Fruit fly (Drosophila melanogaster) whole organism, pupa: Measurements from ENCODE around the gene CG33061.

Experiments
- CG10348 ChIP-seq: fragments of 200-800 bp; sonication (Bioruptor generic); IDR thresholded peaks from 2 replicates; pipeline ENCODE4 v1.3.6; 2022; ENCODE audit warnings: missing biosample characterization, missing genetic modification characterization
- CG12605 ChIP-seq: fragments of 200-800 bp; sonication (Bioruptor generic); IDR thresholded peaks from 2 replicates; pipeline ENCODE4 v1.3.6; 2022; ENCODE audit warnings: missing biosample characterization, missing genetic modification characterization
- CG13204 ChIP-seq: fragments of 200-800 bp; sonication (Bioruptor generic); optimal IDR thresholded peaks from 2 replicates; lab custom pipeline; 2018; ENCODE audit warnings: missing biosample characterization, mild to moderate bottlenecking, missing genetic modification characterization, moderate library complexity
- CG14655 ChIP-seq: fragments of 200-800 bp; sonication (Bioruptor generic); optimal IDR thresholded peaks from 3 replicates; lab custom pipeline; 2017; ENCODE audit warnings: mild to moderate bottlenecking, missing biosample characterization, missing genetic modification reagents, missing genetic modification characterization
- CG15710 ChIP-seq: fragments of 200-800 bp; sonication (Bioruptor generic); optimal IDR thresholded peaks from 2 replicates; lab custom pipeline; 2018; ENCODE audit warnings: missing biosample characterization, mild to moderate bottlenecking, missing genetic modification characterization, moderate library complexity
- CG17806 ChIP-seq: fragments of 200-800 bp; sonication (Bioruptor generic); optimal IDR thresholded peaks from 2 replicates; lab custom pipeline; 2018; ENCODE audit warnings: missing biosample characterization, mild to moderate bottlenecking, missing genetic modification characterization, moderate library complexity
- CG32121 ChIP-seq: fragments of 200-800 bp; sonication (Bioruptor generic); IDR thresholded peaks from 2 replicates; pipeline ENCODE4 v1.3.6; 2022; ENCODE audit warnings: missing biosample characterization, missing genetic modification characterization
- CG34367 ChIP-seq: fragments of 200-800 bp; sonication (Bioruptor generic); optimal IDR thresholded peaks from 2 replicates; lab custom pipeline; 2018; ENCODE audit warnings: missing biosample characterization, mild to moderate bottlenecking, missing genetic modification characterization
- CG4496 ChIP-seq: fragments of 200-800 bp; sonication (Bioruptor generic); IDR thresholded peaks from 3 replicates; pipeline ENCODE4 v1.3.6; 2022; ENCODE audit warnings: missing biosample characterization, missing genetic modification characterization
- CG8159 ChIP-seq: fragments of 200-800 bp; sonication (Bioruptor generic); optimal IDR thresholded peaks from 3 replicates; lab custom pipeline; 2018; ENCODE audit warnings: missing biosample characterization, mild to moderate bottlenecking, missing genetic modification characterization, moderate library complexity
- CG8301 ChIP-seq: fragments of 200-800 bp; sonication (Bioruptor generic); optimal IDR thresholded peaks from 2 replicates; lab custom pipeline; 2018; ENCODE audit warnings: missing biosample characterization, mild to moderate bottlenecking, missing genetic modification characterization
- CG9948 ChIP-seq: fragments of 200-800 bp; sonication (Bioruptor generic); optimal IDR thresholded peaks from 2 replicates; lab custom pipeline; 2018; ENCODE audit warnings: missing biosample characterization, mild to moderate bottlenecking, missing genetic modification characterization, moderate library complexity
- D1 ChIP-seq: fragments of 200-800 bp; sonication (Bioruptor generic); optimal IDR thresholded peaks from 2 replicates; lab custom pipeline; 2018; ENCODE audit warnings: missing biosample characterization, mild to moderate bottlenecking, missing genetic modification characterization, moderate library complexity
- EcR ChIP-seq: fragments of 200-800 bp; sonication (Bioruptor generic); optimal IDR thresholded peaks from 3 replicates; lab custom pipeline; 2019; ENCODE audit warnings: missing biosample characterization, missing genetic modification characterization, mild to moderate bottlenecking, moderate library complexity, missing genetic modification reagents
- Ets98B ChIP-seq: fragments of 200-800 bp; sonication (Bioruptor generic); IDR thresholded peaks from 2 replicates; pipeline ENCODE4 v1.3.6; 2022; ENCODE audit warnings: missing biosample characterization, missing genetic modification characterization
- Pif1A ChIP-seq: fragments of 200-800 bp; sonication (Bioruptor generic); optimal IDR thresholded peaks from 3 replicates; lab custom pipeline; 2016; ENCODE audit warnings: missing biosample characterization, missing genetic modification characterization
- Pif1B ChIP-seq: fragments of 200-800 bp; sonication (Bioruptor generic); optimal IDR thresholded peaks from 3 replicates; lab custom pipeline; 2016; ENCODE audit warnings: missing biosample characterization, missing genetic modification characterization
- Snoo ChIP-seq: fragments of 200-800 bp; sonication (Bioruptor generic); optimal IDR thresholded peaks from 3 replicates; lab custom pipeline; 2017; ENCODE audit warnings: missing biosample characterization, mild to moderate bottlenecking, missing genetic modification characterization, inconsistent platforms
- fd96Ca ChIP-seq: fragments of 200-800 bp; sonication (Bioruptor generic); IDR thresholded peaks from 3 replicates; pipeline ENCODE4 v1.3.6; 2022; ENCODE audit warnings: missing biosample characterization, missing genetic modification characterization
- gl ChIP-seq: fragments of 200-800 bp; sonication (Bioruptor generic); optimal IDR thresholded peaks from 2 replicates; lab custom pipeline; 2018; ENCODE audit warnings: missing biosample characterization, mild to moderate bottlenecking, missing genetic modification characterization
- rn ChIP-seq: fragments of 200-800 bp; sonication (Bioruptor generic); IDR thresholded peaks from 2 replicates; pipeline ENCODE4 v1.3.6; 2022; ENCODE audit warnings: missing biosample characterization, missing genetic modification characterization

Gene CG33061

dm6 chr3L:16303078-16303477, 26.5 kb upstream of the CG33061 start, which contains the start of gene CG13044:
CG13044 (minus strand) TSS chr3L:16303178.
- TF ChIP-seq CG17806 (tag; lab: Kevin White, UChicago) (no peak), gl (tag; lab: Kevin White, UChicago) (no peak), CG14655 (GFP tag; lab: Kevin White, UChicago) (no peak), Pif1A (GFP tag; lab: Kevin White, UChicago) (no peak), CG8159 (tag; lab: Kevin White, UChicago) (no peak), fd96Ca (GFP tag; lab: Robert Waterston, UW) (no peak), CG15710 (tag; lab: Kevin White, UChicago) (no peak), D1 (tag; lab: Kevin White, UChicago) (no peak), CG32121 (GFP tag; lab: Robert Waterston, UW) (no peak), CG8301 (tag; lab: Kevin White, UChicago) (no peak), CG12605 (GFP tag; lab: Robert Waterston, UW) (no peak), CG10348 (no peak), rn (GFP tag; lab: Robert Waterston, UW) (no peak), CG9948 (no peak), CG4496 (GFP tag; lab: Robert Waterston, UW) (no peak), Ets98B (no peak), Snoo (no peak)

dm6 chr3L:16303982-16304381, 25.6 kb upstream of the CG33061 start, which contains the start of gene CG43249:
CG43249 (plus strand) TSS chr3L:16304282.
- TF ChIP-seq Pif1A (GFP tag; lab: Kevin White, UChicago) = no peak
- TF ChIP-seq, all 21 proteins: peak for 0

dm6 chr3L:16305820-16306650, 23.6 kb upstream of the CG33061 start, which contains the start of the genes CG13043 and CG13063:
CG13043 (minus strand) TSS chr3L:16305870.
CG13063 (plus strand) TSS chr3L:16306600.
- TF ChIP-seq Ets98B (no peak), CG14655 (GFP tag; lab: Kevin White, UChicago) (no peak), CG8301 (tag; lab: Kevin White, UChicago) (no peak), CG34367 (tag; lab: Kevin White, UChicago) (no peak), Snoo (no peak), CG4496 (GFP tag; lab: Robert Waterston, UW) (no peak), CG13204 (GFP tag; lab: Kevin White, UChicago) (no peak), CG15710 (tag; lab: Kevin White, UChicago) (no peak), fd96Ca (GFP tag; lab: Robert Waterston, UW) (no peak), CG9948 (no peak), CG17806 (tag; lab: Kevin White, UChicago) (no peak), CG10348 (no peak), EcR (GFP tag; lab: Kevin White, UChicago) (no peak), gl (tag; lab: Kevin White, UChicago) (no peak)

dm6 chr3L:16308380-16308779, 21.2 kb upstream of the CG33061 start, which contains the start of gene CG13042:
CG13042 (minus strand) TSS chr3L:16308480.
- TF ChIP-seq CG32121 (GFP tag; lab: Robert Waterston, UW) (no peak), Ets98B (no peak), CG4496 (GFP tag; lab: Robert Waterston, UW) (0 out of 3 replicates have a peak, but pooled peaks have one; percentile 37), CG12605 (GFP tag; lab: Robert Waterston, UW) (no peak), Pif1B (GFP tag; lab: Kevin White, UChicago) (no peak)

- TF ChIP-seq gl (tag; lab: Kevin White, UChicago) = no peak
- TF ChIP-seq CG9948 = no peak
- peak; percentile 86 for TF ChIP-seq CG4496 (GFP tag; lab: Robert Waterston, UW)
- TF ChIP-seq CG15710 (tag; lab: Kevin White, UChicago) = no peak
- no peak for TF ChIP-seq CG8159 (tag; lab: Kevin White, UChicago)
- TF ChIP-seq CG10348 = peak; percentile 51
- TF ChIP-seq CG8301 (tag; lab: Kevin White, UChicago) = peak; percentile 74
- no peak for TF ChIP-seq EcR (GFP tag; lab: Kevin White, UChicago)
- TF ChIP-seq CG32121 (GFP tag; lab: Robert Waterston, UW) = peak; percentile 48; the same call in 1 of the 2 replicates
- TF ChIP-seq CG17806 (tag; lab: Kevin White, UChicago) = peak; percentile 9
- TF ChIP-seq CG12605 (GFP tag; lab: Robert Waterston, UW) = no peak
- no peak for TF ChIP-seq CG13204 (GFP tag; lab: Kevin White, UChicago)
- TF ChIP-seq rn (GFP tag; lab: Robert Waterston, UW) = peak; percentile 42; the same call in 1 of the 2 replicates
- TF ChIP-seq Pif1B (GFP tag; lab: Kevin White, UChicago) = no peak
- peak; percentile 84 for TF ChIP-seq Ets98B
- TF ChIP-seq D1 (tag; lab: Kevin White, UChicago) = no peak
- TF ChIP-seq CG34367 (tag; lab: Kevin White, UChicago) = no peak
- TF ChIP-seq Snoo = no peak
- peak; percentile 89 for TF ChIP-seq fd96Ca (GFP tag; lab: Robert Waterston, UW)
- peak; percentile 13 for TF ChIP-seq Pif1A (GFP tag; lab: Kevin White, UChicago)
- TF ChIP-seq CG14655 (GFP tag; lab: Kevin White, UChicago) = peak; percentile 78
Measured at dm6 chr3L:16309972-16310371, 19.6 kb upstream of the CG33061 start.

dm6 chr3L:16313985-16314384, 15.6 kb upstream of the CG33061 start, which contains the start of gene CG13062:
CG13062 (plus strand) TSS chr3L:16314285.
- TF ChIP-seq CG32121 (GFP tag; lab: Robert Waterston, UW) = 0 out of 2 replicates have a peak, but pooled peaks have one; percentile 21
- no peak for TF ChIP-seq EcR (GFP tag; lab: Kevin White, UChicago)
